Worm (Caenorhabditis elegans) whole organism, L1 larva: Measurements from ENCODE around the gene wrt-6.

ENCODE experiments used
- alr-1 ChIP-seq: fragments of 200-800 bp; sonication (Bioruptor generic); optimal IDR thresholded peaks from 2 replicates; lab custom pipeline; 2018; ENCODE audit warnings: borderline replicate concordance, mild to moderate bottlenecking, missing genetic modification characterization, missing compliant biosample characterization
- ama-1 ChIP-seq: fragments of 150-350 bp; optimal IDR thresholded peaks from 2 replicates; lab custom pipeline; 2014
- ceh-82 ChIP-seq, 3 experiments: fragments of 150-350 bp in 1 of 3; sonication (generic microtip) in 2 of 3; optimal IDR thresholded peaks; 2 replicates each; lab custom pipeline; 2014 to 2017; ENCODE audit warnings: missing biosample characterization in 3 of 3, missing genetic modification characterization in 3 of 3
- ces-1 ChIP-seq: fragments of 150-350 bp; optimal IDR thresholded peaks from 2 replicates; lab custom pipeline; 2014; ENCODE audit warnings: missing biosample characterization, missing genetic modification reagents, missing genetic modification characterization
- jun-1 ChIP-seq: fragments of 150-350 bp; optimal IDR thresholded peaks from 2 replicates; lab custom pipeline; 2014; ENCODE audit warnings: missing biosample characterization, missing genetic modification reagents, missing genetic modification characterization
- lin-13 ChIP-seq: fragments of 150-350 bp; optimal IDR thresholded peaks from 2 replicates; lab custom pipeline; 2014; ENCODE audit warnings: missing biosample characterization, missing genetic modification reagents, missing genetic modification characterization
- mdl-1 ChIP-seq, 2 experiments: fragments of 150-350 bp; optimal IDR thresholded peaks; 2 replicates each; lab custom pipeline; 2014 to 2017; ENCODE audit warnings: missing biosample characterization in 2 of 2, missing genetic modification characterization in 2 of 2, inconsistent platforms in 1 of 2
- mef-2 ChIP-seq: fragments of 150-350 bp; optimal IDR thresholded peaks from 2 replicates; lab custom pipeline; 2014; ENCODE audit warnings: missing biosample characterization, missing genetic modification characterization
- nhr-11 ChIP-seq: fragments of 150-350 bp; optimal IDR thresholded peaks from 2 replicates; lab custom pipeline; 2014; ENCODE audit warnings: missing biosample characterization, missing genetic modification characterization
- nhr-76 ChIP-seq: sonication (generic microtip); optimal IDR thresholded peaks from 2 replicates; lab custom pipeline; 2017; ENCODE audit warnings: missing biosample characterization, missing genetic modification characterization
- pag-3 ChIP-seq: sonication (generic microtip); optimal IDR thresholded peaks from 2 replicates; lab custom pipeline; 2017; ENCODE audit warnings: missing genetic modification characterization, mild to moderate bottlenecking, missing compliant biosample characterization, antibody characterized with exemption, borderline replicate concordance; ENCODE audit not compliant: insufficient read depth
- pqm-1 ChIP-seq: sonication (generic microtip); optimal IDR thresholded peaks from 3 replicates; lab custom pipeline; 2017; ENCODE audit warnings: missing biosample characterization, missing genetic modification characterization
- skn-1 ChIP-seq: fragments of 150-350 bp; optimal IDR thresholded peaks from 2 replicates; lab custom pipeline; 2014; ENCODE audit warnings: missing biosample characterization, missing genetic modification characterization
- unc-62 ChIP-seq: fragments of 150-350 bp; optimal IDR thresholded peaks from 2 replicates; lab custom pipeline; 2014; ENCODE audit warnings: missing biosample characterization, missing genetic modification reagents, missing genetic modification characterization

ce11 chrX:3465785-3466184 lies 14.3 kb upstream of the wrt-6 start, which contains the start of the genes ZK377.15 and sax-3:
- TF ChIP-seq unc-62 (no peak), nhr-11 (tag; lab: Kevin White, UChicago) (no peak), ama-1 (lab: Kevin White, UChicago) (no peak), pag-3 (tag; lab: Kevin White, UChicago) (no peak), mef-2 (tag; lab: Kevin White, UChicago) (no peak), pqm-1 (tag; lab: Kevin White, UChicago) (no peak), jun-1 (tag; lab: Kevin White, UChicago) (no peak), ces-1 (no peak), alr-1 (tag; lab: Kevin White, UChicago) (no peak), lin-13 (GFP tag; lab: Kevin White, UChicago) (no peak), ceh-82 (tag; optimal IDR thresholded peaks at IDR 0.05; lab: Kevin White, UChicago) (no peak), skn-1 (no peak), mdl-1 (tag; optimal IDR thresholded peaks at IDR 0.05; lab: Kevin White, UChicago) (no peak), nhr-76 (tag; lab: Kevin White, UChicago) (no peak)
